Worm (Caenorhabditis elegans): ENCODE data around the gene nstp-2.

The nstp-2 gene

ce11 chrIV:6588080-6588613 is 17.8 kb downstream of the nstp-2 start:
- no peak for TF ChIP-seq fax-1 (tag; optimal IDR thresholded peaks at IDR 0.05)
- no peak for TF ChIP-seq zip-5 (tag; optimal IDR thresholded peaks at IDR 0.05)
- no peak for TF ChIP-seq fkh-6 (tag; optimal IDR thresholded peaks at IDR 0.05)
- no peak for TF ChIP-seq ceh-45 (GFP tag; IDR thresholded peaks at IDR 0.05)
- TF ChIP-seq lim-6 (tag; optimal IDR thresholded peaks at IDR 0.05): no peak
- TF ChIP-seq npax-4 (tag; optimal IDR thresholded peaks at IDR 0.05): no peak

ce11 chrIV:6585397-6585921 is 20.5 kb downstream of the nstp-2 start, which contains the start of the genes F38A5.2 and dnj-11:
Gene F38A5.2, minus strand, starts transcription at chrIV:6585400.
Gene dnj-11, plus strand, starts transcription at chrIV:6585871.
- no peak for TF ChIP-seq K09A11.1 (tag; optimal IDR thresholded peaks at IDR 0.05; ENCODE audit: insufficient read depth)
- no peak for TF ChIP-seq C38D4.7 (GFP tag; optimal IDR thresholded peaks at IDR 0.05)
- TF ChIP-seq unc-55 (GFP tag; optimal IDR thresholded peaks at IDR 0.05): peak; percentile 27
- peak; percentile 50 for TF ChIP-seq unc-42 (tag; optimal IDR thresholded peaks at IDR 0.05)
- TF ChIP-seq C08G9.2 (tag; optimal IDR thresholded peaks at IDR 0.05): no peak
- TF ChIP-seq ztf-16 (tag; optimal IDR thresholded peaks at IDR 0.05): no peak
- peak; percentile 55 for TF ChIP-seq rnt-1 (tag; optimal IDR thresholded peaks at IDR 0.05)
- TF ChIP-seq che-1 (tag; optimal IDR thresholded peaks at IDR 0.05): no peak
- peak; percentile 26 for TF ChIP-seq ceh-34 (tag; optimal IDR thresholded peaks at IDR 0.05)
- peak; percentile 72 for TF ChIP-seq ceh-31 (tag; optimal IDR thresholded peaks at IDR 0.05)
- peak; percentile 14 for TF ChIP-seq hlh-30 (tag; optimal IDR thresholded peaks at IDR 0.05; ENCODE audit: insufficient read depth)
- TF ChIP-seq dve-1 (tag; optimal IDR thresholded peaks at IDR 0.05): peak; percentile 42
- peak; percentile 48 for TF ChIP-seq nfya-1 (tag; optimal IDR thresholded peaks at IDR 0.05)
- TF ChIP-seq ceh-18 (tag; optimal IDR thresholded peaks at IDR 0.05): peak; percentile 39
- TF ChIP-seq pax-1 (tag; optimal IDR thresholded peaks at IDR 0.05): peak; percentile 71
- TF ChIP-seq tbx-2 (tag; optimal IDR thresholded peaks at IDR 0.05): peak; percentile 33
- TF ChIP-seq ref-2 (tag; optimal IDR thresholded peaks at IDR 0.05): no peak
- no peak for TF ChIP-seq ceh-45 (GFP tag; IDR thresholded peaks at IDR 0.05)

ce11 chrIV:6582604-6583003 is 23.4 kb downstream of the nstp-2 start, which contains the start of gene odr-8:
Gene odr-8, minus strand, starts transcription at chrIV:6582704.
- TF ChIP-seq gmeb-2 (tag; optimal IDR thresholded peaks at IDR 0.05) (no peak), nfya-1 (tag; optimal IDR thresholded peaks at IDR 0.05) (no peak), fax-1 (tag; optimal IDR thresholded peaks at IDR 0.05) (no peak), ama-1 (optimal IDR thresholded peaks at IDR 0.05) (no peak), fkh-10 (GFP tag; optimal IDR thresholded peaks at IDR 0.05) (no peak), ceh-18 (tag; optimal IDR thresholded peaks at IDR 0.05) (no peak), zip-5 (tag; optimal IDR thresholded peaks at IDR 0.05) (no peak)

ce11 chrIV:6581658-6582057 is 24.3 kb downstream of the nstp-2 start:
- no peak for TF ChIP-seq unc-3 (GFP tag; conservative IDR thresholded peaks at IDR 0.05)
- TF ChIP-seq unc-3 (tag; optimal IDR thresholded peaks at IDR 0.05): no peak
- TF ChIP-seq C38D4.7 (GFP tag; optimal IDR thresholded peaks at IDR 0.05): no peak
- TF ChIP-seq ceh-31 (tag; optimal IDR thresholded peaks at IDR 0.05): no peak
- no peak for TF ChIP-seq sox-2 (GFP tag; IDR thresholded peaks at IDR 0.05)
- TF ChIP-seq madf-2 (tag; optimal IDR thresholded peaks at IDR 0.05): no peak
- no peak for TF ChIP-seq ceh-2 (tag; optimal IDR thresholded peaks at IDR 0.05)
- TF ChIP-seq ref-2 (tag; optimal IDR thresholded peaks at IDR 0.05): no peak
- no peak for TF ChIP-seq dve-1 (tag; optimal IDR thresholded peaks at IDR 0.05)
- TF ChIP-seq hlh-6 (tag; optimal IDR thresholded peaks at IDR 0.05): no peak
- no peak for TF ChIP-seq tbx-2 (tag; optimal IDR thresholded peaks at IDR 0.05)
- no peak for TF ChIP-seq K02D7.2 (tag; optimal IDR thresholded peaks at IDR 0.05)
- TF ChIP-seq fkh-10 (GFP tag; optimal IDR thresholded peaks at IDR 0.05): no peak
- TF ChIP-seq zip-5 (tag; optimal IDR thresholded peaks at IDR 0.05): no peak
- no peak for TF ChIP-seq ttx-3 (tag; optimal IDR thresholded peaks at IDR 0.05)
- no peak for TF ChIP-seq fax-1 (tag; optimal IDR thresholded peaks at IDR 0.05)
- TF ChIP-seq ahr-1 (tag; optimal IDR thresholded peaks at IDR 0.05): no peak
- no peak for TF ChIP-seq lin-11 (tag; optimal IDR thresholded peaks at IDR 0.05)
- TF ChIP-seq hlh-13 (GFP tag; optimal IDR thresholded peaks at IDR 0.05): no peak

Measured in whole organism, late embryonic.